Fruit fly (Drosophila melanogaster): ENCODE data around the gene Bub3.

Bub3 gene

DNA sequence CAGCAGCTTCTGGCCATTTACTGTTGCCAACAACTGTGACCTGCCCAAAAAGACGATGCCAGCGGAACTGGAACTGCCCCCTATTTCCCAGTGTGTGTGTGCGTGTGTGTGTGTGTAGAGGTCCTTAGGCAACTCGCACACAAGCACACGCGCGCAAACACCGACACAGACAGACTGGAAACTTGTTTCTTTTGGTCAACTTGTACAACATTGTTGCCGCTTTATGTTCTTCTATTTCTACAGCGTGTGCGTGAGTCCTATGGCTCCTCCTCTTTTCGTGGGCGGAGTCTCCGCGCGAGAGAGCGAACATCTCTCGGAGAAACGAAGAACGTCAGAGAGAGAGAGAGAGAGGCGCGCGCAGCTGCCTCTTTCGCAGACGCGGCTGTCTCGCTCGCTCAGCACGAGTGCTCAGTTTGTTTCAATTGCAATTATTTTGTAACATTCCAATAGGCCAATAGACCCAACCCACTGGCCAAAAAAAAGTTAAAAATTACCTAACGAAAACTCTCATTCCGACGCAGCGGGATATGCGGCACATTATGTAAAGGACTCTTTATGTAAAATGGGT, 15.8 kb upstream of the Bub3 start (continued):
- TF ChIP-seq nom (GFP tag; optimal IDR thresholded peaks at IDR 0.05) (no peak), B-H2 (GFP tag; optimal IDR thresholded peaks at IDR 0.05) (no peak), Deaf1 (tag; optimal IDR thresholded peaks at IDR 0.05) (peak; percentile 53), ato (GFP tag; IDR thresholded peaks at IDR 0.05; ENCODE audit: partially characterized antibody) (no peak), chif (GFP tag; optimal IDR thresholded peaks at IDR 0.05) (no peak), Gsc (GFP tag; IDR thresholded peaks at IDR 0.05) (no peak), hbn (GFP tag; IDR thresholded peaks at IDR 0.05; ENCODE audit: partially characterized antibody) (no peak), kah (GFP tag; optimal IDR thresholded peaks at IDR 0.05) (no peak), disco-r (GFP tag; optimal IDR thresholded peaks at IDR 0.05) (no peak), CG11695 (GFP tag; IDR thresholded peaks at IDR 0.05) (no peak), Neu2 (GFP tag; optimal IDR thresholded peaks at IDR 0.05; ENCODE audit: borderline replicate concordance) (no peak), ro (GFP tag; IDR thresholded peaks at IDR 0.05) (no peak), D (optimal IDR thresholded peaks at IDR 0.05) (peak; percentile 89), D (GFP tag; optimal IDR thresholded peaks at IDR 0.05) (no peak), Aef1 (GFP tag; IDR thresholded peaks at IDR 0.05) (no peak), CG13624 (GFP tag; optimal IDR thresholded peaks at IDR 0.05) (no peak), Dp (GFP tag; optimal IDR thresholded peaks at IDR 0.05) (no peak), Dll (GFP tag; IDR thresholded peaks at IDR 0.05; ENCODE audit: partially characterized antibody) (0 out of 4 replicates have a peak, but pooled peaks have one; percentile 28), CG12299 (tag; optimal IDR thresholded peaks at IDR 0.05) (no peak), tap (tag; optimal IDR thresholded peaks at IDR 0.05) (no peak), gsb (GFP tag; IDR thresholded peaks at IDR 0.05) (no peak), CG10321 (GFP tag; IDR thresholded peaks at IDR 0.05) (peak; percentile 82), CG9215 (GFP tag; IDR thresholded peaks at IDR 0.05) (no peak), CG4404 (GFP tag; IDR thresholded peaks at IDR 0.05) (no peak), CG15601 (tag; optimal IDR thresholded peaks at IDR 0.05) (no peak), slou (GFP tag; optimal IDR thresholded peaks at IDR 0.05) (no peak), CG12071 (GFP tag; optimal IDR thresholded peaks at IDR 0.05) (no peak), zen2 (GFP tag; IDR thresholded peaks at IDR 0.05; ENCODE audit: partially characterized antibody) (0 out of 3 replicates have a peak, but pooled peaks have one; percentile 37), CG6791 (GFP tag; IDR thresholded peaks at IDR 0.05; ENCODE audit: partially characterized antibody) (no peak), slp2 (GFP tag; optimal IDR thresholded peaks at IDR 0.05) (no peak), ems (GFP tag; optimal IDR thresholded peaks at IDR 0.05) (no peak), chinmo (GFP tag; IDR thresholded peaks at IDR 0.05; ENCODE audit: partially characterized antibody) (0 out of 4 replicates have a peak, but pooled peaks have one; percentile 23), CG16813 (GFP tag; IDR thresholded peaks at IDR 0.05; ENCODE audit: partially characterized antibody) (0 out of 3 replicates have a peak, but pooled peaks have one; percentile 34), ci (GFP tag; IDR thresholded peaks at IDR 0.05) (no peak), hb (GFP tag; IDR thresholded peaks at IDR 0.05; ENCODE audit: partially characterized antibody) (no peak), cg (GFP tag; optimal IDR thresholded peaks at IDR 0.05) (peak; percentile 78), Dfd (GFP tag; optimal IDR thresholded peaks at IDR 0.05) (no peak), CG7372 (GFP tag; IDR thresholded peaks at IDR 0.05) (no peak), Hmx (GFP tag; optimal IDR thresholded peaks at IDR 0.05) (no peak), CG13296 (GFP tag; optimal IDR thresholded peaks at IDR 0.05) (no peak), eyg (GFP tag; optimal IDR thresholded peaks at IDR 0.05) (no peak), CG8478 (optimal IDR thresholded peaks at IDR 0.05) (peak; percentile 4), CG3163 (GFP tag; optimal IDR thresholded peaks at IDR 0.05) (no peak), CG2875 (GFP tag; optimal IDR thresholded peaks at IDR 0.05) (no peak), pita (GFP tag; optimal IDR thresholded peaks at IDR 0.05) (no peak), MTF-1 (GFP tag; optimal IDR thresholded peaks at IDR 0.05; ENCODE audit: borderline replicate concordance) (no peak), exex (tag; optimal IDR thresholded peaks at IDR 0.05) (no peak), Mad (GFP tag; optimal IDR thresholded peaks at IDR 0.05) (no peak), ham (GFP tag; IDR thresholded peaks at IDR 0.05) (no peak), yki (optimal IDR thresholded peaks at IDR 0.05) (peak; percentile 69), HmgZ (tag; optimal IDR thresholded peaks at IDR 0.05) (no peak)
